Worm (Caenorhabditis elegans) whole organism, early embryonic: ENCODE data around the gene srsx-35.

ENCODE experiments used
- B0310.2 ChIP-seq: sonication (generic microtip); optimal IDR thresholded peaks from 2 replicates; lab custom pipeline; 2016; ENCODE audit warnings: mild to moderate bottlenecking, missing genetic modification characterization, missing compliant biosample characterization
- F13C5.2 ChIP-seq: sonication (generic microtip); optimal IDR thresholded peaks from 2 replicates; lab custom pipeline; 2017; ENCODE audit warnings: mild to moderate bottlenecking, missing genetic modification characterization, inconsistent platforms, missing compliant biosample characterization
- aly-1 ChIP-seq: sonication (generic microtip); optimal IDR thresholded peaks from 2 replicates; lab custom pipeline; 2016; ENCODE audit warnings: missing genetic modification characterization, missing compliant biosample characterization
- ama-1 ChIP-seq: fragments of 150-350 bp; optimal IDR thresholded peaks from 2 replicates; lab custom pipeline; 2014
- ceh-13 ChIP-seq: fragments of 200-800 bp; sonication (Bioruptor generic); optimal IDR thresholded peaks from 2 replicates; lab custom pipeline; 2018; ENCODE audit warnings: mild to moderate bottlenecking, missing genetic modification characterization, missing compliant biosample characterization
- ceh-36 ChIP-seq: sonication (generic microtip); optimal IDR thresholded peaks from 2 replicates; lab custom pipeline; 2016; ENCODE audit warnings: missing genetic modification characterization, inconsistent platforms, missing compliant biosample characterization
- ets-7 ChIP-seq: sonication (generic microtip); optimal IDR thresholded peaks from 2 replicates; lab custom pipeline; 2016; ENCODE audit warnings: missing genotype, missing genetic modification characterization, missing compliant biosample characterization
- flt-1 ChIP-seq: fragments of 200-800 bp; sonication (Bioruptor generic); IDR thresholded peaks from 2 replicates; pipeline ENCODE4 v1.3.6; 2022; ENCODE audit warnings: missing genetic modification characterization, missing compliant biosample characterization
- hmbx-1 ChIP-seq: sonication (generic microtip); optimal IDR thresholded peaks from 2 replicates; lab custom pipeline; 2016; ENCODE audit warnings: mild to moderate bottlenecking, missing genetic modification characterization, missing compliant biosample characterization
- hmg-4 ChIP-seq: fragments of 200-800 bp; sonication (Bioruptor generic); optimal IDR thresholded peaks from 2 replicates; lab custom pipeline; 2018; ENCODE audit warnings: mild to moderate bottlenecking, missing genetic modification characterization, missing compliant biosample characterization
- hnd-1 ChIP-seq: sonication (generic microtip); optimal IDR thresholded peaks from 2 replicates; lab custom pipeline; 2016; ENCODE audit warnings: missing genetic modification characterization, missing compliant biosample characterization
- pes-1 ChIP-seq: fragments of 200-800 bp; sonication (Bioruptor generic); IDR thresholded peaks from 2 replicates; pipeline ENCODE4 v1.3.6; 2022; ENCODE audit warnings: missing genetic modification reagents, missing genetic modification characterization, missing compliant biosample characterization
- scrt-1 ChIP-seq: fragments of 200-800 bp; sonication (Bioruptor generic); IDR thresholded peaks from 2 replicates; pipeline ENCODE4 v1.3.6; 2022; ENCODE audit warnings: missing genetic modification characterization, missing compliant biosample characterization
- sea-1 ChIP-seq: fragments of 200-800 bp; sonication (Bioruptor generic); conservative IDR thresholded peaks from 2 replicates; pipeline ENCODE4 v1.3.6; 2022; ENCODE audit warnings: missing genetic modification characterization, missing compliant biosample characterization
- tbx-11 ChIP-seq: fragments of 200-800 bp; sonication (Bioruptor generic); IDR thresholded peaks from 2 replicates; pipeline ENCODE4 v1.3.6; 2022; ENCODE audit warnings: missing genetic modification characterization, missing compliant biosample characterization
- tbx-37 ChIP-seq: fragments of 200-800 bp; sonication (Bioruptor generic); conservative IDR thresholded peaks from 2 replicates; pipeline ENCODE4 v1.3.6; 2022; ENCODE audit warnings: missing genetic modification reagents, missing genetic modification characterization, missing compliant biosample characterization
- tra-4 ChIP-seq: sonication (generic microtip); optimal IDR thresholded peaks from 2 replicates; lab custom pipeline; 2017; ENCODE audit warnings: missing genetic modification characterization, missing compliant biosample characterization

srsx-35 gene

DNA sequence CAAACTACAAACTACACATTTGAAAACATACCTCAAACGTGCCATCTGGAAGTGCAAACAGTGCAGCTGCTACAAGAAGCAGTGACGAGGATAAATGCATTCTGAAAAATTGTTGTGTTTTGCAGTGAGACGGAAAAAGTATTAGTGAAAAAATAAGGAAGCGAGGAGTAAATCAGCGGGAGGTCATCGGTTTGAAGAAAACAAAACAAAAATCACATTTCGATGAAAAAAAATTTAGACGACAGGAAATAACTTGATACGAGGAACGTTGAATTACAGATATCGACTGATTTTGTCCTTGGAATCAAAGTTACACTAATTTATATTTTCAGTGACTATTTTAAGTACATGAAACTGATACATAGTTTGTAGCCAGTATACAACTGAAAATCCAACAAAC is 10.4 kb downstream of the srsx-35 start, which contains the start of gene F53F8.4:
F53F8.4 (minus strand) TSS at position 101 of the 400 bp plus-strand sequence.
- no peak for TF ChIP-seq aly-1
- TF ChIP-seq pes-1 (GFP tag; lab: Robert Waterston, UW): no peak
- no peak for TF ChIP-seq ets-7 (tag; lab: Kevin White, UChicago)
- TF ChIP-seq sea-1 (GFP tag; lab: Robert Waterston, UW): no peak
- TF ChIP-seq tra-4 (tag; lab: Kevin White, UChicago): no peak
- no peak for TF ChIP-seq hnd-1
- no peak for TF ChIP-seq tbx-11 (GFP tag; lab: Robert Waterston, UW)
- TF ChIP-seq F13C5.2 (tag; lab: Kevin White, UChicago): no peak
- TF ChIP-seq hmbx-1: no peak
- TF ChIP-seq hmg-4: no peak
- TF ChIP-seq B0310.2 (tag; lab: Kevin White, UChicago): no peak
- no peak for TF ChIP-seq ceh-36
- TF ChIP-seq scrt-1 (GFP tag; lab: Robert Waterston, UW): no peak
- no peak for TF ChIP-seq flt-1 (GFP tag; lab: Robert Waterston, UW)

DNA sequence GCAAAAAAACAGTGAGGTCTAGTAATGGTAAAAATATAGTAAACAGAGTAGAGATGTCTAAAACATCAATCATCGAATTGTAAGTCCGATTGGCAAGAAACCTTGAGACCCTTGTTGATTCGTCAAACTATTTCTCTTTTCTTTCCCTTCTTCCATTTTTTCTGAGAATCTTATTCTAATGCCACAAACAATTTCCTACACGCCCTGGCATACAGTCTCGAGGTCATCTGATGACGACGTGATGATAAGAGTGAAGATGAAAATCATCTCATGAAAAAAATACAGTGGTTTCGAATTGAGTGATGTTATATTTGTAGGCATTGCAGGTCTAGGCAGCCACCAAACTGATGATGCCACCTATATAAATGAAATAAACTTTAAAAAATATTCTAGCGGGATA is 11.7 kb downstream of the srsx-35 start:
- TF ChIP-seq ets-7 (tag; lab: Kevin White, UChicago) (no peak), flt-1 (GFP tag; lab: Robert Waterston, UW) (no peak), hnd-1 (no peak)

DNA sequence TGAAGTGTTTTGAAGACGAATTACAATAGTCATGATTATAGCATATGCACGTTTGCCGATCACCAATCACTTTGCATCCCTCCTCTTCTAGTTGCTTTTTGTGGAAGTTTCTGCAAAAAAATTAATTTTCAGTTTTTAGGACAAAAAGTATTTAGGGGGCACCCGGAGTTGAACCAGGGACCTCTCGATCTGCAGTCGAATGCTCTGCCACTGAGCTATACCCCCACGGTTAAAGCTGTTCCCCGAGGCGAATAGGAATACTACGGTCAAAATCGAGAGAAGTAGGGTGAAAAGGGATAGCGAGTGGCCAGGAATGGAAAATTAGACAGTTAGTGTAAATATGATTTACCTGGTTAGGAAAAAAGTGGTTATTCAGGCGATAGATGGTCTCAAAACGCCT is 12.7 kb downstream of the srsx-35 start:
- TF ChIP-seq hmg-4: peak; percentile 79
- TF ChIP-seq ets-7 (tag; lab: Kevin White, UChicago): no peak
- TF ChIP-seq aly-1: peak; percentile 59
- peak; percentile 54 for TF ChIP-seq ceh-13 (GFP tag; lab: Kevin White, UChicago)
- peak; percentile 35 for TF ChIP-seq tra-4 (tag; lab: Kevin White, UChicago)
- no peak for TF ChIP-seq ama-1 (lab: Kevin White, UChicago)
- TF ChIP-seq ceh-36: peak; percentile 52
- peak; percentile 66 for TF ChIP-seq tbx-37
- TF ChIP-seq hmbx-1: peak; percentile 42
- TF ChIP-seq scrt-1 (GFP tag; lab: Robert Waterston, UW): peak; percentile 83; the same call in 1 of the 2 replicates
- TF ChIP-seq hnd-1: peak; percentile 49
- TF ChIP-seq pes-1 (GFP tag; lab: Robert Waterston, UW): peak; percentile 84
- peak; percentile 74; the same call in 1 of the 2 replicates for TF ChIP-seq sea-1 (GFP tag; lab: Robert Waterston, UW)
- peak; percentile 66 for TF ChIP-seq flt-1 (GFP tag; lab: Robert Waterston, UW)
- peak; percentile 74 for TF ChIP-seq F13C5.2 (tag; lab: Kevin White, UChicago)
- peak; percentile 12 for TF ChIP-seq B0310.2 (tag; lab: Kevin White, UChicago)
- TF ChIP-seq tbx-11 (GFP tag; lab: Robert Waterston, UW): peak; percentile 78

DNA sequence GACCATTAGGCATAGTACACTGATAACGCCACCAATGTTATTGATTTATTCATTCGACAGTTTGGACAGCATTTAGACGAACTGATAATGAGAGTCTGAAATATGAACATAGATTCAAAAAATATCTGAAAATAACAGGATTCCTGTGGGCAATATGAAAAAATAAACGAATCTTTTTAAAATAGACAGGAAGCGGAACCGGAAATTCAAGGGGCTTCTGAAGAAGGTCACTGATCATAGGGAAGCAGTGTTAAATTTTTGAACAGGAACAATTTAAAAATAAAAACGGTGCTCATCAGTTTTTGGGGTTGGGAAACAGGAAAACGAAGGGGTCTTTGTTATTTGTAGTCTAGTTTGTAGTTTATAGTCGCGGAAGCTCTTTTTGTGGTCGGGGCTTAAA is 17.0 kb downstream of the srsx-35 start, which contains the start of gene F53F8.7:
F53F8.7 (minus strand) TSS at position 101 of the 400 bp plus-strand sequence.
- TF ChIP-seq tbx-37 (no peak), hnd-1 (no peak), hmg-4 (no peak), ceh-36 (no peak), pes-1 (GFP tag; lab: Robert Waterston, UW) (no peak), B0310.2 (tag; lab: Kevin White, UChicago) (no peak)

DNA sequence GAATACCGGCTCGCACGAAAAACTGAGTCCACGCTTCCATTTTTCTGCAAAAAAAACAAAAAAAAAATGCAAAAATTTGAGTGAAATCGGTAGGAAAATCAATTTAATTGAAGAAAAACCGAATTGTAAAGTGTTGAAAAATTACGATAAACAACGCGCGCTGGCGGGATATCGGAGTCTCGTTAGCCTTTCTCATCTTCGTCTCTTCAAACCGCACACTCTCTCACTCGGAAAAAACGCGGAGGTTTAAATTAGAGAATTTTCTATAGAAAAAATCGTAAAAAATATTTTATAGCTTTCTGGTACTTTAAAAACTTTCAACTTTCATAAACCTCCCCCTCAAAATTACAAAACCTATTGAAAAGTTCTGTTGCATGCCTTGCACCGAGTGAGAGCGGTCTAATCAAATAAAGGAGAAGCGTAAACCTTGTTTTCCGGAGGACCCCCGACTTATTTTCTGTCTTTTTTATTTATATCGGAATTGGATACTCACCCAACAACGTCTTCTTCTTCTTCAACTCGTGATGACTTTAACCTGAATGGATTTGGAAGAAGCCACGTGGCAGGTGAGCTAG is 22.9 kb downstream of the srsx-35 start, which contains the start of the genes F53F8.5 and F53F8.6:
F53F8.5 (minus strand) TSS at position 52 of the 575 bp plus-strand sequence.
F53F8.6 (plus strand) TSS at position 230 of the 575 bp plus-strand sequence.
- 0 out of 2 replicates have a peak, but pooled peaks have one; percentile 20 for TF ChIP-seq tbx-37
- TF ChIP-seq ama-1 (lab: Kevin White, UChicago): no peak

DNA sequence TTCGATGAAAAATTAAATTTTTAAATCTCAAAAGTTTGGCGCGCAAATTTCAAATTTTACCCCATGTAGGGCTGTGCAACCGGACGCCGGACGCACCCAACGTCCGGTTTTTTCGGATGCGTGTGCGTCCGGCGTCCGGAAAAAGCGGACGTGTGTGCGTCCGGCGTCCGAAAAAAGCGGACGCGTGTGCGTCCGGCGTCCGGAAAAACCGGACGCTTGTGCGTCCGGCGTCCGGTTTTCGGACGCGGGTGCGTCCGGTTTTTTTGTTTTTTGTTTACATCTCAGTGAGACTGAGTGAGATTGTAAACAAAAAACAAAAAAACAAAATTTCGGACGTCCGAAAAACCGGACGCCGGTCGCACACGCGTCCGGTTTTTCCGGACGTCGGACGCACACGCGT is 23.9 kb downstream of the srsx-35 start:
- TF ChIP-seq pes-1 (GFP tag; lab: Robert Waterston, UW) (peak; percentile 42; the same call in 1 of the 2 replicates), scrt-1 (GFP tag; lab: Robert Waterston, UW) (0 out of 2 replicates have a peak, but pooled peaks have one; percentile 21)

DNA sequence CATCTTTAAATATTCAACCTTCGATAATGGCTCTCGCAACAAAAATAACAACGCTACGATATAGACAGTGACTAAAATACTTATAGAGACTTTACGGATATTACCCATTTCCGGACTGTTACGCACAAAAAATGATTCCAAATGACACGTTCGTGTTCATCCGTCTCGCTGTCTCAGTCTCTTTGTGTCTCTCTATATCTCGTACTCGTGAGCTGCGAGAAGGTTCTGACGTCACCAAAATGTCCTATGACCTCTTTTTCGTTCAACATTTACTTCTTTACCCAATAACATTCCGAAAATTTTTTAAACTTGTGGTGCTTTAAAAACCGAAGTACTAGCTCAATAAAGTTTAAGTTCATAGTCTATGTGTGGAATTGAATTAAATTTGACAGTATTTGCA is 28.9 kb downstream of the srsx-35 start:
- TF ChIP-seq ceh-36: no peak
- no peak for TF ChIP-seq B0310.2 (tag; lab: Kevin White, UChicago)
- no peak for TF ChIP-seq tra-4 (tag; lab: Kevin White, UChicago)
- TF ChIP-seq aly-1: no peak
- TF ChIP-seq hmbx-1: no peak
- no peak for TF ChIP-seq flt-1 (GFP tag; lab: Robert Waterston, UW)
- no peak for TF ChIP-seq pes-1 (GFP tag; lab: Robert Waterston, UW)
- TF ChIP-seq sea-1 (GFP tag; lab: Robert Waterston, UW): no peak
- no peak for TF ChIP-seq scrt-1 (GFP tag; lab: Robert Waterston, UW)
- TF ChIP-seq tbx-37: no peak
- no peak for TF ChIP-seq hnd-1
- TF ChIP-seq F13C5.2 (tag; lab: Kevin White, UChicago): no peak
- TF ChIP-seq ets-7 (tag; lab: Kevin White, UChicago): no peak
- no peak for TF ChIP-seq ama-1 (lab: Kevin White, UChicago)

DNA sequence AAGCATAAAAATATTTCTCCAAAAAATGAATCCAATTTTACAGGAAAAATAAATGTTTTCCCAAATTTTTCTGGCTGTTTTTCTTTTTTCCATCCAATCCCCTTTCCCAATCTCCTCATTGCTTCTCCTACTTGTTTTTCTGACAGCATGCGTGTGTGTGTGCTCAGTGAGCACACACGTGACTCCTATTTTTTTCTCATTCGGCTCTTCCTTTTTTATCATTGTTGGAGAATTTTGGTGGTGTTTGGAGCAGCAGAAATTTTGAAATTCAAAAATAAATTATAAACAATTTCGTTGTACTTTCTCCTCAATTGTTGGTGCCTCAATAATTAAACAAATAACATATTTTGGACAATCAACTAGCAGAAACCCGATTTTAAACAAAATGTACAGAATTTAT is 29.4 kb downstream of the srsx-35 start:
- no peak for TF ChIP-seq ets-7 (tag; lab: Kevin White, UChicago)
- TF ChIP-seq pes-1 (GFP tag; lab: Robert Waterston, UW): no peak
- TF ChIP-seq B0310.2 (tag; lab: Kevin White, UChicago): no peak
- no peak for TF ChIP-seq scrt-1 (GFP tag; lab: Robert Waterston, UW)
- no peak for TF ChIP-seq tra-4 (tag; lab: Kevin White, UChicago)
- no peak for TF ChIP-seq ceh-36
- TF ChIP-seq hnd-1: no peak
- no peak for TF ChIP-seq ceh-13 (GFP tag; lab: Kevin White, UChicago)
- TF ChIP-seq hmg-4: no peak
- no peak for TF ChIP-seq tbx-37
- no peak for TF ChIP-seq hmbx-1
- TF ChIP-seq sea-1 (GFP tag; lab: Robert Waterston, UW): no peak
- no peak for TF ChIP-seq aly-1
- no peak for TF ChIP-seq F13C5.2 (tag; lab: Kevin White, UChicago)
- no peak for TF ChIP-seq ama-1 (lab: Kevin White, UChicago)
- no peak for TF ChIP-seq tbx-11 (GFP tag; lab: Robert Waterston, UW)
